Fruit fly (Drosophila melanogaster) S2 (cell line): ENCODE data around the gene CG44261.

Source experiments
- CG8478 ChIP-seq: fragments of >200 bp; optimal IDR thresholded peaks from 2 replicates; lab custom pipeline; 2018
- CTCF ChIP-seq, 2 experiments: fragments of >200 bp; optimal IDR thresholded peaks; 2 replicates each; lab custom pipeline; 2018

DNA sequence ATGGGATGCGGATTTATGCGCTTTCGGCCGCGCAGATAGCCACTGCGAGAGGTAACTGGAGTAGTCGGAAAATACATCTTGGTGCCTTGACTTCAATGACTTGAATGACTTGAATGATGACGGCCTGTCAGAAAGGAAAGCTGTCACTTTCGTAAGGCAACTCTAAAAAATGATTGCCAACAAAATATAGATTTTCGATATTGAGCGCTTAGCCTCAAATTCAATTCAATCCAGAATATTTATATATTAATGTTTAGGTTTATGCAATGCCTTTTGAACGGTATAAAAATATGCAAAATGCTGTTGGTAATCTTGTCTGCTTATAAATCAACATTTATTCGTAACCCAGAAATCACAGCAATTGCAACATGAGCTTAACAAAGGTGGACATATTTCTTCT is at the start of gene CG44261:
- TF ChIP-seq CG8478 (lab: Kevin White, UChicago) = no peak
- TF ChIP-seq CTCF (optimal IDR thresholded peaks at IDR 0.05; lab: Kevin White, UChicago) = no peak
